Worm (Caenorhabditis elegans): ENCODE data around the gene K11D12.14.

DNA sequence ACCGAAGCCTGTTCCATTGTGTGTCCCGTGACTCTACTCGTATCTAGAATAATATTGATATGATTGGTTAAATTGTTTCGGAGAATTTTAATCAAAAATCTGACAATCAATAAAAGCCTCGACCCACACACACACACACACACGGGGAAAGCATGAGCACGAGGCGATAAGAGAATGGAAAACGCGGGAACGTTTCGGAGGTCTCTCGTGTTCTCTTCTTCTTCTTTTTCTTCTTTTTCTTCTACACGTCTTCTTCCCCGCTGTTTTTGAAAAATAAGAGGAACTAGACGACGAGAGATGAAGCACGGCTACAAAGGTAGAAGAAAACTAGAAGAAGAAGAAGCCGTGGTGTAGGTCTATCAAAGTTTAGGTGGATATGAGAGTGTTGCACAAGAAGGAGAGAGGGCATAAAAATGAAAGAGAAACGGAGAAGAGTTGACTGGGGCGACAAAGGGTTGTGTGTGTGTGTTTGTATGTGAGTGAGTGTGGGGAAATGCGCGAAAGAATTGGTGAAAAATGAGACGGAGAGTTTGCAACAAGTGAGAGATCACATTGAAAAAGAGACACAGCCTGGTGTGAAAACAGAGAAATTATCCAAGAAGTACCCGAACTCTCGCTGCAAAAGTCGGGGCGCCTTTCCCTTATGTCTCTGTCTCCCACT is 15.5 kb downstream of the K11D12.14 start, which contains the start of gene mlk-1:
- TF ChIP-seq ZK546.5 (tag; optimal IDR thresholded peaks at IDR 0.05) (no peak), ama-1 (optimal IDR thresholded peaks at IDR 0.05) (peak; percentile 68), nhr-6 (tag; optimal IDR thresholded peaks at IDR 0.05) (peak; percentile 81), gmeb-1 (tag; optimal IDR thresholded peaks at IDR 0.05) (no peak), nhr-10 (tag; optimal IDR thresholded peaks at IDR 0.05) (no peak), lin-13 (GFP tag; optimal IDR thresholded peaks at IDR 0.05) (peak; percentile 20)
